Worm (Caenorhabditis elegans) whole organism, young adult: ENCODE results near the gene R10E4.3.

ENCODE experiments used
- B0019.2 ChIP-seq: fragments of 200-800 bp; sonication (Bioruptor generic); conservative IDR thresholded peaks from 2 replicates; pipeline ENCODE4 v1.3.6; 2022; ENCODE audit warnings: missing genetic modification reagents, missing genetic modification characterization, missing compliant biosample characterization
- B0035.1 ChIP-seq: sonication (generic microtip); optimal IDR thresholded peaks from 2 replicates; lab custom pipeline; 2016; ENCODE audit warnings: missing genetic modification characterization, mild to moderate bottlenecking, missing compliant biosample characterization, missing genotype, missing genetic modification reagents
- B0261.1 ChIP-seq: sonication (generic microtip); optimal IDR thresholded peaks from 2 replicates; lab custom pipeline; 2016; ENCODE audit warnings: mild to moderate bottlenecking, missing genetic modification characterization, moderate library complexity, missing compliant biosample characterization
- C06A6.2 ChIP-seq: fragments of 200-800 bp; sonication (Bioruptor generic); conservative IDR thresholded peaks from 2 replicates; pipeline ENCODE4 v1.3.6; 2022; ENCODE audit warnings: missing genetic modification characterization, missing compliant biosample characterization
- F10E7.11 ChIP-seq: sonication (generic microtip); optimal IDR thresholded peaks from 2 replicates; lab custom pipeline; 2017; ENCODE audit warnings: mild to moderate bottlenecking, missing genetic modification characterization, moderate library complexity, missing compliant biosample characterization
- F22D6.2 ChIP-seq: sonication (generic microtip); optimal IDR thresholded peaks from 2 replicates; lab custom pipeline; 2016; ENCODE audit warnings: mild to moderate bottlenecking, missing genetic modification characterization, missing compliant biosample characterization
- F33H1.4 ChIP-seq: fragments of 200-800 bp; sonication (Bioruptor generic); IDR thresholded peaks from 2 replicates; pipeline ENCODE4 v1.3.6; 2022; ENCODE audit warnings: missing genetic modification reagents, missing genetic modification characterization, missing compliant biosample characterization
- F39B2.1 ChIP-seq: fragments of 200-800 bp; sonication (Bioruptor generic); IDR thresholded peaks from 2 replicates; pipeline ENCODE4 v1.3.6; 2022; ENCODE audit warnings: missing genetic modification reagents, missing genetic modification characterization, missing compliant biosample characterization
- F49E8.2 ChIP-seq: sonication (generic microtip); optimal IDR thresholded peaks from 3 replicates; lab custom pipeline; 2017; ENCODE audit warnings: missing genetic modification characterization, mild to moderate bottlenecking, missing compliant biosample characterization, antibody characterized with exemption, moderate library complexity; ENCODE audit not compliant: insufficient read depth
- F52B5.7 ChIP-seq: sonication (generic microtip); optimal IDR thresholded peaks from 2 replicates; lab custom pipeline; 2016; ENCODE audit warnings: mild to moderate bottlenecking, missing genetic modification characterization, missing compliant biosample characterization
- F55B11.4 ChIP-seq: sonication (generic microtip); optimal IDR thresholded peaks from 2 replicates; lab custom pipeline; 2016; ENCODE audit warnings: missing compliant biosample characterization, missing genetic modification characterization, borderline replicate concordance; ENCODE audit not compliant: insufficient read depth
- Y53G8AR.9 ChIP-seq: fragments of 200-800 bp; sonication (Bioruptor generic); conservative IDR thresholded peaks from 2 replicates; pipeline ENCODE4 v1.3.6; 2022; ENCODE audit warnings: missing genetic modification reagents, missing genetic modification characterization, missing compliant biosample characterization
- Y56A3A.18 ChIP-seq: fragments of 200-800 bp; sonication (Bioruptor generic); IDR thresholded peaks from 2 replicates; pipeline ENCODE4 v1.3.6; 2022; ENCODE audit warnings: missing genetic modification reagents, missing genetic modification characterization, missing compliant biosample characterization
- Y67H2A.10 ChIP-seq: fragments of 200-800 bp; sonication (Bioruptor generic); conservative IDR thresholded peaks from 2 replicates; pipeline ENCODE4 v1.3.6; 2022; ENCODE audit warnings: missing genetic modification reagents, missing genetic modification characterization, missing compliant biosample characterization
- akir-1 ChIP-seq: fragments of 200-800 bp; sonication (Bioruptor generic); optimal IDR thresholded peaks from 2 replicates; lab custom pipeline; 2018; ENCODE audit warnings: mild to moderate bottlenecking, missing genetic modification characterization, moderate library complexity, missing compliant biosample characterization
- atf-7 ChIP-seq: sonication (generic microtip); optimal IDR thresholded peaks from 2 replicates; lab custom pipeline; 2017; ENCODE audit warnings: mild to moderate bottlenecking, missing genetic modification characterization, missing compliant biosample characterization
- attf-3 ChIP-seq: fragments of 200-800 bp; sonication (Bioruptor generic); conservative IDR thresholded peaks from 2 replicates; pipeline ENCODE4 v1.3.6; 2022; ENCODE audit warnings: missing genetic modification reagents, missing genetic modification characterization, missing compliant biosample characterization
- bed-1 ChIP-seq: fragments of 200-800 bp; sonication (Bioruptor generic); IDR thresholded peaks from 2 replicates; pipeline ENCODE4 v1.3.6; 2022; ENCODE audit warnings: missing genetic modification reagents, missing genetic modification characterization, missing compliant biosample characterization
- bed-2 ChIP-seq: fragments of 200-800 bp; sonication (Bioruptor generic); IDR thresholded peaks from 2 replicates; pipeline ENCODE4 v1.3.6; 2022; ENCODE audit warnings: missing genetic modification reagents, missing genetic modification characterization, missing compliant biosample characterization
- ceh-40 ChIP-seq: fragments of 200-800 bp; sonication (Bioruptor generic); IDR thresholded peaks from 2 replicates; pipeline ENCODE4 v1.3.6; 2022; ENCODE audit warnings: missing genetic modification characterization, missing compliant biosample characterization
- ceh-58 ChIP-seq: fragments of 200-800 bp; sonication (Bioruptor generic); IDR thresholded peaks from 2 replicates; pipeline ENCODE4 v1.3.6; 2022; ENCODE audit warnings: missing genetic modification characterization, missing compliant biosample characterization
- die-1 ChIP-seq: sonication (generic microtip); optimal IDR thresholded peaks from 2 replicates; lab custom pipeline; 2016; ENCODE audit warnings: missing genotype, mild to moderate bottlenecking, missing genetic modification characterization, missing compliant biosample characterization
- efl-1 ChIP-seq: fragments of 150-350 bp; optimal IDR thresholded peaks from 2 replicates; lab custom pipeline; 2014; ENCODE audit warnings: missing biosample characterization, missing genetic modification reagents, missing genetic modification characterization
- ekl-4 ChIP-seq: fragments of 200-800 bp; sonication (Bioruptor generic); IDR thresholded peaks from 2 replicates; pipeline ENCODE4 v1.3.6; 2022; ENCODE audit warnings: missing genetic modification reagents, missing genetic modification characterization, missing compliant biosample characterization
- fkh-3 ChIP-seq: sonication (generic microtip); optimal IDR thresholded peaks from 2 replicates; lab custom pipeline; 2016; ENCODE audit warnings: mild to moderate bottlenecking, missing genetic modification characterization, missing compliant biosample characterization
- gei-17 ChIP-seq: fragments of 200-800 bp; sonication (Bioruptor generic); optimal IDR thresholded peaks from 2 replicates; lab custom pipeline; 2018; ENCODE audit warnings: mild to moderate bottlenecking, missing genetic modification characterization, missing compliant biosample characterization
- hlh-26 ChIP-seq: fragments of 200-800 bp; sonication (Bioruptor generic); conservative IDR thresholded peaks from 2 replicates; pipeline ENCODE4 v1.3.6; 2022; ENCODE audit warnings: missing genetic modification reagents, missing genetic modification characterization, missing compliant biosample characterization
- hmg-1.2 ChIP-seq: fragments of 200-800 bp; sonication (Bioruptor generic); IDR thresholded peaks from 2 replicates; pipeline ENCODE4 v1.3.6; 2022; ENCODE audit warnings: missing genetic modification reagents, missing genetic modification characterization, missing compliant biosample characterization
- let-607 ChIP-seq, 2 experiments: fragments of 200-800 bp in 1 of 2; sonication (Bioruptor generic) in 1 of 2; sonication (generic microtip) in 1 of 2; optimal IDR thresholded peaks; 2 replicates each; lab custom pipeline; 2016 to 2018; ENCODE audit warnings: mild to moderate bottlenecking in 2 of 2, missing compliant biosample characterization in 2 of 2, missing genetic modification characterization in 2 of 2, moderate library complexity in 2 of 2, missing genotype in 1 of 2
- lin-26 ChIP-seq: fragments of 200-800 bp; sonication (Bioruptor generic); IDR thresholded peaks from 2 replicates; pipeline ENCODE4 v1.3.6; 2022; ENCODE audit warnings: missing genetic modification reagents, missing genetic modification characterization, missing compliant biosample characterization
- lin-54 ChIP-seq: fragments of 200-800 bp; sonication (Bioruptor generic); optimal IDR thresholded peaks from 2 replicates; lab custom pipeline; 2018; ENCODE audit warnings: mild to moderate bottlenecking, missing genetic modification characterization, missing compliant biosample characterization
- lsl-1 ChIP-seq: fragments of 200-800 bp; sonication (Bioruptor generic); optimal IDR thresholded peaks from 2 replicates; lab custom pipeline; 2018; ENCODE audit warnings: mild to moderate bottlenecking, missing genetic modification characterization, moderate library complexity, missing compliant biosample characterization
- madf-8 ChIP-seq: fragments of 200-800 bp; sonication (Bioruptor generic); conservative IDR thresholded peaks from 2 replicates; pipeline ENCODE4 v1.3.6; 2022; ENCODE audit warnings: missing genetic modification reagents, missing genetic modification characterization, missing compliant biosample characterization
- mxl-1 ChIP-seq: sonication (generic microtip); optimal IDR thresholded peaks from 2 replicates; lab custom pipeline; 2016; ENCODE audit warnings: missing genetic modification characterization, missing compliant biosample characterization
- nhr-179 ChIP-seq: sonication (generic microtip); optimal IDR thresholded peaks from 2 replicates; lab custom pipeline; 2016; ENCODE audit warnings: mild to moderate bottlenecking, missing genetic modification characterization, missing compliant biosample characterization
- pbrm-1 ChIP-seq: fragments of 200-800 bp; sonication (Bioruptor generic); IDR thresholded peaks from 2 replicates; pipeline ENCODE4 v1.3.6; 2022; ENCODE audit warnings: missing genetic modification reagents, missing genetic modification characterization, missing compliant biosample characterization
- rcor-1 ChIP-seq: fragments of 200-800 bp; sonication (Bioruptor generic); IDR thresholded peaks from 2 replicates; pipeline ENCODE4 v1.3.6; 2022; ENCODE audit warnings: missing genetic modification reagents, missing genetic modification characterization, missing compliant biosample characterization
- repo-1 ChIP-seq: sonication (generic microtip); optimal IDR thresholded peaks from 2 replicates; lab custom pipeline; 2017; ENCODE audit warnings: mild to moderate bottlenecking, missing genetic modification characterization, missing compliant biosample characterization
- rpc-1 ChIP-seq, 2 experiments: fragments of 150-350 bp in 1 of 2; sonication (generic microtip) in 1 of 2; optimal IDR thresholded peaks; 2 replicates each; lab custom pipeline; 2014 to 2018; ENCODE audit warnings: missing biosample characterization in 1 of 2, missing genetic modification characterization in 1 of 2, missing genetic modification reagents in 1 of 2, missing genotype in 1 of 2
- snpc-3.4 ChIP-seq: sonication (generic microtip); optimal IDR thresholded peaks from 2 replicates; lab custom pipeline; 2017; ENCODE audit warnings: missing genetic modification characterization, mild to moderate bottlenecking, missing compliant biosample characterization, antibody characterized with exemption, moderate library complexity, missing genotype, missing genetic modification reagents
- snpc-4 ChIP-seq, 5 experiments: fragments of 150-350 bp in 1 of 5; sonication (generic microtip) in 4 of 5; optimal IDR thresholded peaks; 2 replicates each; lab custom pipeline; 2014 to 2018; ENCODE audit warnings: missing genetic modification characterization in 5 of 5, missing biosample characterization in 3 of 5, antibody characterized with exemption in 2 of 5, mild to moderate bottlenecking in 2 of 5, missing compliant biosample characterization in 2 of 5, missing genotype in 2 of 5, moderate library complexity in 2 of 5, missing genetic modification reagents in 1 of 5
- tbx-9 ChIP-seq: sonication (generic microtip); optimal IDR thresholded peaks from 2 replicates; lab custom pipeline; 2016; ENCODE audit warnings: borderline replicate concordance, missing genetic modification characterization, inconsistent platforms, missing compliant biosample characterization
- unc-130 ChIP-seq: sonication (generic microtip); optimal IDR thresholded peaks from 2 replicates; lab custom pipeline; 2016; ENCODE audit warnings: missing genetic modification reagents, missing genetic modification characterization, missing compliant biosample characterization
- unc-62 ChIP-seq: fragments of 150-350 bp; optimal IDR thresholded peaks from 2 replicates; lab custom pipeline; 2014; ENCODE audit warnings: missing biosample characterization, missing genetic modification reagents, missing genetic modification characterization
- xnd-1 ChIP-seq: sonication (generic microtip); optimal IDR thresholded peaks from 2 replicates; lab custom pipeline; 2016; ENCODE audit warnings: missing genotype, missing genetic modification reagents, missing genetic modification characterization, missing compliant biosample characterization
- ztf-22 ChIP-seq: fragments of 200-800 bp; sonication (Bioruptor generic); optimal IDR thresholded peaks from 2 replicates; lab custom pipeline; 2018; ENCODE audit warnings: mild to moderate bottlenecking, missing genetic modification characterization, moderate library complexity, missing compliant biosample characterization

The R10E4.3 gene

DNA sequence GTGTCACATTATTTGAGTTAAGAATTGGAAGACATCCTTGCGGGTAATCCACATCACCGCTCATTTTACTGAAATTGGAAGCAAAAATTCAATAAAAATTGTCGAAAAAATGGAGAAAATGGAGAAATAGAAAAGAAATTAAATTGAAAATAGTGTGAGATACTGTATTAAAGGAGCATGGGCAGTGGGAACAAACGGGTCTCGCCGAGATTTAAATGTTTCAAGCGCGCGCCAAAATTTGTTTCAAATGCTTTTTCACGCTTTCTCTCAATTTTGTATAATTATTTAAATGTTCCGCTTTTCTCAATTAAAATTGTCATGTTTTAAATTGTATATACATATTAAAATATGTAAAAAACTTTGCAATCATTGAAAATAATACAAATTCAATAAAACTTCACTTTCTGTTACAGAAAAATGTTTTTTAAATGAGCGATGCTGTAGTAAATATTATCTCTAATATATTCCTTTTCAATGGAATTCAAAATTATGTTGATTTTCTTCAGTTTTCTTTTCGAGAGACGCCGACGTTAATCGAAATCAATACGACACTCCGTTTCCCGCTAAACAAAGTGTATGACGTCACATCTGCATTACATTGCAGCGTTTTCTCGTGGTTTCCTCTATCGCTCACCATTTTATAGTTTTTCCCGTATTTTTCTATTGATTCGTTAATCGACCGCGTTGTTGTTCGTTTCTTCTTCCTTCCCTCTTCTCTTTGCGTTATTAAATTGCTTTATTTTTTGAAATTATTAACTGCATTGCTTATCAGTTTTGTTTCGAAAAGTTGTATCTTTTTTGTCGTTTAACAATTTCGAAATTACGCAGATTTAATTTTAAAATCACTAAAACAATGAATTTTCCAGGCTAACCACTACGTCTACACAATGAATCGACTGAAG lies 26.0 kb upstream of the R10E4.3 start, which contains the start of the genes evl-14 and dcn-1:
Gene evl-14, minus strand, starts transcription at position 68 of the 902 bp plus-strand sequence.
Gene dcn-1, plus strand, starts transcription at position 852 of the 902 bp plus-strand sequence.
- no peak for TF ChIP-seq B0019.2 (GFP tag; lab: Robert Waterston, UW)
- peak; percentile 96 for TF ChIP-seq efl-1 (GFP tag; lab: Kevin White, UChicago)
- no peak for TF ChIP-seq B0035.1 (tag; lab: Kevin White, UChicago)
- TF ChIP-seq B0261.1 (tag; lab: Kevin White, UChicago): no peak
- TF ChIP-seq ceh-40 (GFP tag; lab: Robert Waterston, UW): no peak
- no peak for TF ChIP-seq ztf-22 (GFP tag; lab: Kevin White, UChicago)
- TF ChIP-seq akir-1 (GFP tag; lab: Kevin White, UChicago): no peak
- TF ChIP-seq bed-2: no peak
- peak; percentile 80 for TF ChIP-seq snpc-3.4
- TF ChIP-seq F52B5.7 (tag; lab: Kevin White, UChicago): no peak
- TF ChIP-seq Y56A3A.18 (GFP tag; lab: Robert Waterston, UW): no peak
- peak; percentile 96 for TF ChIP-seq attf-3 (GFP tag; lab: Robert Waterston, UW)
- TF ChIP-seq fkh-3 (tag; lab: Kevin White, UChicago): no peak
- TF ChIP-seq Y67H2A.10 (GFP tag; lab: Robert Waterston, UW): no peak
- no peak for TF ChIP-seq Y53G8AR.9 (GFP tag; lab: Robert Waterston, UW)
- TF ChIP-seq unc-62 (GFP tag; lab: Kevin White, UChicago): no peak
- TF ChIP-seq let-607 (tag; optimal IDR thresholded peaks at IDR 0.05; lab: Kevin White, UChicago): peak in 1 of 2 experiments; percentile 20
- peak; percentile 92 for TF ChIP-seq lsl-1 (GFP tag; lab: Kevin White, UChicago)
- no peak for TF ChIP-seq unc-130
- no peak for TF ChIP-seq repo-1
- peak; percentile 79 for TF ChIP-seq atf-7
- TF ChIP-seq gei-17 (GFP tag; lab: Kevin White, UChicago): no peak
- no peak for TF ChIP-seq rpc-1 (optimal IDR thresholded peaks at IDR 0.05; lab: Kevin White, UChicago)
- TF ChIP-seq rpc-1 (tag; optimal IDR thresholded peaks at IDR 0.05; lab: Kevin White, UChicago): no peak
- no peak for TF ChIP-seq hlh-26 (GFP tag; lab: Robert Waterston, UW)
- TF ChIP-seq lin-54 (GFP tag; lab: Kevin White, UChicago): peak; percentile 68
- TF ChIP-seq nhr-179: no peak
- TF ChIP-seq ceh-58 (GFP tag; lab: Robert Waterston, UW): no peak
- no peak for TF ChIP-seq F10E7.11 (tag; lab: Kevin White, UChicago)
- TF ChIP-seq lin-26 (GFP tag; lab: Robert Waterston, UW): no peak
- no peak for TF ChIP-seq die-1
- TF ChIP-seq tbx-9: no peak
- TF ChIP-seq F22D6.2 (tag; lab: Kevin White, UChicago): no peak
- TF ChIP-seq pbrm-1: no peak
- no peak for TF ChIP-seq F39B2.1 (GFP tag; lab: Robert Waterston, UW)
- no peak for TF ChIP-seq rcor-1
- no peak for TF ChIP-seq ekl-4
- no peak for TF ChIP-seq snpc-4 (GFP tag; optimal IDR thresholded peaks at IDR 0.05; lab: Kevin White, UChicago)
- TF ChIP-seq snpc-4 (tag; optimal IDR thresholded peaks at IDR 0.05; lab: Kevin White, UChicago): peak in 1 of 4 experiments; percentile 11
- TF ChIP-seq mxl-1 (tag; lab: Kevin White, UChicago): no peak
- peak; percentile 94 for TF ChIP-seq F33H1.4
- no peak for TF ChIP-seq F49E8.2 (tag; lab: Kevin White, UChicago)
- no peak for TF ChIP-seq C06A6.2 (GFP tag; lab: Robert Waterston, UW)
- TF ChIP-seq hmg-1.2: peak; percentile 47; the same call in 1 of the 2 replicates
- TF ChIP-seq madf-8 (GFP tag; lab: Robert Waterston, UW): peak; percentile 87
- TF ChIP-seq bed-1 (GFP tag; lab: Robert Waterston, UW): no peak
- no peak for TF ChIP-seq F55B11.4 (tag; lab: Kevin White, UChicago)
- peak; percentile 80 for TF ChIP-seq xnd-1 (tag; lab: Kevin White, UChicago)
